Worm (Caenorhabditis elegans) whole organism, mixed stage, embryonic: ENCODE measurements around the gene cyp-25A2.

Experiments
- M03D4.4 ChIP-seq: sonication (generic microtip); optimal IDR thresholded peaks from 2 replicates; lab custom pipeline; 2017; ENCODE audit warnings: mild to moderate bottlenecking, missing genetic modification characterization, missing compliant biosample characterization
- bed-3 ChIP-seq: fragments of 200-800 bp; sonication (Bioruptor generic); optimal IDR thresholded peaks from 3 replicates; lab custom pipeline; 2018; ENCODE audit warnings: mild to moderate bottlenecking, missing genetic modification characterization, moderate library complexity, missing compliant biosample characterization
- blmp-1 ChIP-seq: fragments of 150-350 bp; optimal IDR thresholded peaks from 2 replicates; lab custom pipeline; 2014; ENCODE audit warnings: missing biosample characterization, missing genetic modification characterization
- ceh-39 ChIP-seq: fragments of 150-350 bp; optimal IDR thresholded peaks from 2 replicates; lab custom pipeline; 2014; ENCODE audit warnings: missing biosample characterization, missing genetic modification characterization
- ceh-43 ChIP-seq: fragments of 200-800 bp; sonication (Bioruptor generic); optimal IDR thresholded peaks from 2 replicates; lab custom pipeline; 2018; ENCODE audit warnings: mild to moderate bottlenecking, missing genetic modification characterization, moderate library complexity, missing compliant biosample characterization
- ces-1 ChIP-seq: fragments of 150-350 bp; optimal IDR thresholded peaks from 2 replicates; lab custom pipeline; 2014; ENCODE audit warnings: missing biosample characterization, missing genetic modification reagents, missing genetic modification characterization
- cnd-1 ChIP-seq: fragments of 200-800 bp; sonication (Bioruptor generic); optimal IDR thresholded peaks from 2 replicates; lab custom pipeline; 2018; ENCODE audit warnings: mild to moderate bottlenecking, missing genetic modification characterization, missing compliant biosample characterization
- drap-1 ChIP-seq: fragments of 200-800 bp; sonication (Bioruptor generic); optimal IDR thresholded peaks from 3 replicates; lab custom pipeline; 2018; ENCODE audit warnings: mild to moderate bottlenecking, missing genetic modification characterization, missing compliant biosample characterization
- elt-1 ChIP-seq: sonication (generic microtip); optimal IDR thresholded peaks from 2 replicates; lab custom pipeline; 2017; ENCODE audit warnings: missing genetic modification characterization, mild to moderate bottlenecking, missing compliant biosample characterization, antibody characterized with exemption, moderate library complexity, borderline replicate concordance; ENCODE audit not compliant: insufficient read depth
- elt-3 ChIP-seq: fragments of 150-350 bp; optimal IDR thresholded peaks from 2 replicates; lab custom pipeline; 2014; ENCODE audit warnings: missing biosample characterization, missing genetic modification characterization
- ham-2 ChIP-seq: fragments of 200-800 bp; sonication (Bioruptor generic); optimal IDR thresholded peaks from 2 replicates; lab custom pipeline; 2018; ENCODE audit warnings: mild to moderate bottlenecking, missing genetic modification characterization, missing compliant biosample characterization
- hlh-1 ChIP-seq: fragments of 150-350 bp; optimal IDR thresholded peaks from 2 replicates; lab custom pipeline; 2014; ENCODE audit warnings: missing biosample characterization, missing genetic modification reagents, missing genetic modification characterization
- lin-13 ChIP-seq: fragments of 150-350 bp; optimal IDR thresholded peaks from 2 replicates; lab custom pipeline; 2014; ENCODE audit warnings: missing biosample characterization, missing genetic modification characterization
- lin-32 ChIP-seq: fragments of 200-800 bp; sonication (Bioruptor generic); optimal IDR thresholded peaks from 2 replicates; lab custom pipeline; 2018; ENCODE audit warnings: mild to moderate bottlenecking, missing genetic modification characterization, missing compliant biosample characterization
- lsy-2 ChIP-seq: fragments of 150-350 bp; optimal IDR thresholded peaks from 2 replicates; lab custom pipeline; 2014; ENCODE audit warnings: missing biosample characterization, missing genetic modification characterization
- mab-5 ChIP-seq: fragments of 150-350 bp; optimal IDR thresholded peaks from 2 replicates; lab custom pipeline; 2014; ENCODE audit warnings: missing biosample characterization, missing genetic modification characterization
- mep-1 ChIP-seq: fragments of 150-350 bp; optimal IDR thresholded peaks from 2 replicates; lab custom pipeline; 2017; ENCODE audit warnings: missing biosample characterization, missing genetic modification reagents, missing genetic modification characterization, inconsistent platforms
- mls-2 ChIP-seq: sonication (generic microtip); optimal IDR thresholded peaks from 2 replicates; lab custom pipeline; 2016; ENCODE audit warnings: mild to moderate bottlenecking, missing genetic modification characterization, moderate library complexity, missing compliant biosample characterization
- nhr-12 ChIP-seq: fragments of 150-350 bp; optimal IDR thresholded peaks from 2 replicates; lab custom pipeline; 2014; ENCODE audit warnings: missing biosample characterization, missing genetic modification characterization
- nhr-2 ChIP-seq: fragments of 150-350 bp; optimal IDR thresholded peaks from 2 replicates; lab custom pipeline; 2014; ENCODE audit warnings: missing biosample characterization, missing genetic modification characterization
- nhr-237 ChIP-seq: fragments of 150-350 bp; optimal IDR thresholded peaks from 2 replicates; lab custom pipeline; 2014; ENCODE audit warnings: missing biosample characterization, missing genetic modification characterization
- nhr-28 ChIP-seq: fragments of 150-350 bp; optimal IDR thresholded peaks from 2 replicates; lab custom pipeline; 2014; ENCODE audit warnings: missing biosample characterization, missing genetic modification characterization
- nhr-76 ChIP-seq: sonication (generic microtip); optimal IDR thresholded peaks from 2 replicates; lab custom pipeline; 2017; ENCODE audit warnings: missing biosample characterization, missing genetic modification characterization
- pha-4 ChIP-seq: fragments of 150-350 bp; optimal IDR thresholded peaks from 2 replicates; lab custom pipeline; 2018; ENCODE audit warnings: missing biosample characterization, missing genetic modification reagents, missing genetic modification characterization
- sem-2 ChIP-seq: fragments of 200-800 bp; sonication (Bioruptor generic); optimal IDR thresholded peaks from 2 replicates; lab custom pipeline; 2018; ENCODE audit warnings: mild to moderate bottlenecking, missing genetic modification characterization, missing compliant biosample characterization
- snpc-4 ChIP-seq: fragments of 150-350 bp; optimal IDR thresholded peaks from 2 replicates; lab custom pipeline; 2014; ENCODE audit warnings: missing biosample characterization, missing genetic modification characterization
- sptf-1 ChIP-seq: sonication (generic microtip); optimal IDR thresholded peaks from 2 replicates; lab custom pipeline; 2017; ENCODE audit warnings: mild to moderate bottlenecking, missing genetic modification characterization, moderate library complexity, missing compliant biosample characterization
- tbx-8 ChIP-seq: fragments of 200-800 bp; sonication (Bioruptor generic); optimal IDR thresholded peaks from 2 replicates; lab custom pipeline; 2018; ENCODE audit warnings: mild to moderate bottlenecking, missing genetic modification characterization, moderate library complexity, missing compliant biosample characterization
- unc-120 ChIP-seq: sonication (generic microtip); optimal IDR thresholded peaks from 2 replicates; lab custom pipeline; 2017; ENCODE audit warnings: missing genetic modification characterization, missing compliant biosample characterization; ENCODE audit not compliant: poor library complexity, severe bottlenecking
- unc-39 ChIP-seq: fragments of 150-350 bp; optimal IDR thresholded peaks from 2 replicates; lab custom pipeline; 2014; ENCODE audit warnings: missing biosample characterization, missing genetic modification characterization
- unc-62 ChIP-seq: fragments of 150-350 bp; optimal IDR thresholded peaks from 2 replicates; lab custom pipeline; 2014; ENCODE audit warnings: missing biosample characterization, missing genetic modification reagents, missing genetic modification characterization
- zip-8 ChIP-seq: fragments of 150-350 bp; optimal IDR thresholded peaks from 2 replicates; lab custom pipeline; 2014; ENCODE audit warnings: missing biosample characterization, missing genetic modification characterization
- ztf-11 ChIP-seq: fragments of 150-350 bp; optimal IDR thresholded peaks from 2 replicates; lab custom pipeline; 2014; ENCODE audit warnings: missing biosample characterization, missing genetic modification characterization

The cyp-25A2 gene

DNA sequence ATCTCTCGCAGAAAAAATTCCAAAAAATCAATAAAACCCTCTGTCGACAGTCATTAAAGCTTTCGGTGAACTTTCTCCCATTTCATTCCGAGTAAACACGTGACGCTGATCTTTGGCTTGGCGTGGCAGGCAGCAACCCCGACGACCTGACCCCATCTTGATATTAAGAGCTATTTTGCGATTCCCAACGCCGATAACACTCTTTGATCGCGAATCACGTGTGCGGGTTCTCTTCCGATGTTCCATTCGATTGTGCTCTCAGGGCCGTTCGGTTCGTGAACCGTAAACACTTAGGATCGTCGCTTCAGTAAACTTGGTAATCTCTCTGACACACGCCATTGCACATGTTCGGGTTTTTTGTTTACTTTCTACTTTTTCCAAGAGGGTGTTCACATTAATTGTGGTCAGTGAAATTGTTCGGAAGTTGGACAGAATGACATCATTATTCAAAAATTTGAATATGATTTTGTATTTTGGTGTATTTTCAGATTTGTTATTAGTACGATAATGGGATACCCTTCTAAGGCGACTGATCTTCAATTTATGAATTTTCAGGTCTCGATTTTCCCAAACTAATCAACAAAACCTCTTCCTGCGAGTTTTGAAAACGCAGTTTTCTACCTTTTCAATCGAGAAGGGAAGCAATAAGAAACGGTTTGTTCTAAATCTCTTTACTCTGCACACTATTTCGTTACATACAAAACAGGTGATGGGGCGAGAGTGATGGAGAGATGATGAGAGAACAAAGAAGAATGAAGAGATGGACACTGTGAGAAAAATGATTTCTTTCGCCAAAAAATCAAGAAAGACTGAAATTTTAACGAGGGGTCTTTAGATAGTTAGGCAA, 37.6 kb upstream of the cyp-25A2 start:
- TF ChIP-seq mab-5 (no peak), nhr-76 (tag; lab: Kevin White, UChicago) (no peak), mls-2 (tag; lab: Kevin White, UChicago) (no peak), elt-1 (tag; lab: Kevin White, UChicago) (peak; percentile 90), ces-1 (no peak), drap-1 (no peak), blmp-1 (tag; lab: Kevin White, UChicago) (no peak), tbx-8 (GFP tag; lab: Kevin White, UChicago) (no peak)
- TF ChIP-seq, all 35 proteins: peak for 1

DNA sequence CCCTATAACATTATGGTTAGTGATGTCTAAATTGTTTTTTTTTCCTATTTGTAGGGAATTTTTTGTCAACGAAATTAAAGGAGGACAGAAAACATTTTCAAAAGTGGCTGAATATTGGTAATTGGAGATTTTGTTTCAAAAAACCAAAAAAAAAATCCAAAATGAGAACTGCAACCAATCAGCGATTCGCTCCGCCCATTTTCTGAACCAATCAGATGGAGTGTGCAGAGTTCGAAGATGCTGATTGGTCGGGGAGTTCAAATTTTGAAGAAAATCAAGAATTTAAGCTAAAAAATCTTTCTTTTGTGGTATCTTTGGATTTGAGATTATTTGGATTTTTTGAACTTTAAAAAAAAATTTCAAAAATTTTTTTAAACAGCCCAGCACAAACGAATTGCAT, 36.6 kb upstream of the cyp-25A2 start:
- TF ChIP-seq lsy-2 (tag; lab: Kevin White, UChicago), result no peak
- TF ChIP-seq lin-32 (GFP tag; lab: Kevin White, UChicago), result no peak
- no peak for TF ChIP-seq bed-3 (GFP tag; lab: Kevin White, UChicago)

DNA sequence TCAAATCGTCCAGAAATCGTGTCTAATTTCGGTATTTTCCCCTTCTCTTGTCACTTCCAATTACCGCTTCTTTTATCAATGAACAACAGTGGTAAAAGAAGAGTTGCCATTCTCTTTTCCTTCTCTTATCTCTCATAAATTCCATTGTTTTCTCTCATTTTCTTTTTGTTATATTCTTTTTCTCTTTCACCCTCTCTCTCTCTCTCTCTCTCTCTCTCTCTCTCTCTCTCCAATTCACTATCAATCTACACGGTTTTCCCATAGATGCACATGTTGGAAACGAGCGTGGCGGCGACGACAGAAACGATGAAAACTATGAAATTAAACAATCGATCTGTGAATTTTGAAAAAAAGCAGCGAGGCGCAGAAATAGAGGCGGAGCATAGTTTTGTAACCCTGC, 35.8 kb upstream of the cyp-25A2 start:
- TF ChIP-seq nhr-76 (tag; lab: Kevin White, UChicago) (no peak), unc-120 (tag; lab: Kevin White, UChicago) (peak; percentile 2)

DNA sequence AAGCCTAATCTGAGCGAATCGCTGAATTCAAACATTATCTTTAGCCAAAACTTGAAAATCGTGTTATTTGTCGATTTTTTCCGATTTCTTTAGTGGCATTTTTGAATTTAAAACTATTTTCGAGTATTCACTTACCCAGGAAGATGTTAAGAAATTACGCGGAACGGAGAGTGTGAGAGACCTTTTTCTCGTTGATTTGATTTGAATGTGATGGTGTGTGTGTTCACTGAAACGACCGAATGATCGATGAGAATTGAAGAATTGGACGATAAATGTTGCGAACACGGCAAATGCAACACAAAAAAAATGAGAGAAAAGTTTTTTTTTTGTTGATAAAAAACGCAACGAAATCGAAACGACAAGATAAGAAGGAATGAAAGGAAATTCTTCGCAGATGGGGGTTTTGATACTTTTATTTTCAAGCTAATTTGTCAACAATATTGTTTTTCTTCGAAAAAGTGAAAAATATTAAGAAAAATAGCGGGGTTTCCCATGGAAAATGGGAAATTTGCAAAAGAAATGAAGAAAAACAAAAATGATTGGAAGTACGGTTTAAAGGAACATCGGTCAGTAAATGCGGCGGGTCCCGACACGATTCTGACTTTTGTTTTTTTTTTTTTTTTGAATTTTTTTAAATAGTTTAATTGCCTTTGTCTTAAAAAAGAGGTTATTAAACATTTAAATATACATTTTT, 34.6 kb upstream of the cyp-25A2 start, which contains the start of gene mtm-3:
Gene mtm-3 (minus strand): TSS at position 228 of the 694 bp plus-strand sequence.
- TF ChIP-seq drap-1, result no peak
- no peak for TF ChIP-seq ces-1
- TF ChIP-seq sem-2 (GFP tag; lab: Kevin White, UChicago), result no peak
- TF ChIP-seq pha-4, result no peak
- no peak for TF ChIP-seq unc-62 (GFP tag; lab: Kevin White, UChicago)
- no peak for TF ChIP-seq ceh-43 (GFP tag; lab: Kevin White, UChicago)
- TF ChIP-seq nhr-76 (tag; lab: Kevin White, UChicago), result no peak
- TF ChIP-seq lin-13 (tag; lab: Kevin White, UChicago), result no peak
- TF ChIP-seq nhr-2 (tag; lab: Kevin White, UChicago), result no peak
- TF ChIP-seq lin-32 (GFP tag; lab: Kevin White, UChicago), result no peak
- TF ChIP-seq ceh-39, result no peak
- TF ChIP-seq lsy-2 (tag; lab: Kevin White, UChicago), result no peak
- no peak for TF ChIP-seq zip-8 (tag; lab: Kevin White, UChicago)
- TF ChIP-seq nhr-28 (tag; lab: Kevin White, UChicago), result no peak
- TF ChIP-seq ham-2 (GFP tag; lab: Kevin White, UChicago), result no peak

DNA sequence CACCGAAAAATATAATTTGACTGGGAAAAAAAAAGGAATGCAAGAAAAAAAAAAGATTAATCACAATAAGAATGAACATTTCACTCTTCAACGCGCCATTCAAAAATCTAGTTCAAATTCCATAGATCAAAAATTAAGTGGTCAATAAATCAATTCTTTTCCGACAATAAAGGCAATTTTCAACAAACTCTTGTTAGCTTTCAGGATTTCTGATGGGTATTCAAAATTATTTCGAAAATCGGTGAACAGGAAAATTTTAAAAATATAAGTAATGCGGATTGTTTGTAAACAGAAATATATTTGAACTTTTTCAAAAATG, 34.1 kb upstream of the cyp-25A2 start:
- TF ChIP-seq nhr-237 (tag; lab: Kevin White, UChicago), result no peak
- TF ChIP-seq lin-13 (tag; lab: Kevin White, UChicago), result no peak
- TF ChIP-seq, all 35 proteins: peak for 0

DNA sequence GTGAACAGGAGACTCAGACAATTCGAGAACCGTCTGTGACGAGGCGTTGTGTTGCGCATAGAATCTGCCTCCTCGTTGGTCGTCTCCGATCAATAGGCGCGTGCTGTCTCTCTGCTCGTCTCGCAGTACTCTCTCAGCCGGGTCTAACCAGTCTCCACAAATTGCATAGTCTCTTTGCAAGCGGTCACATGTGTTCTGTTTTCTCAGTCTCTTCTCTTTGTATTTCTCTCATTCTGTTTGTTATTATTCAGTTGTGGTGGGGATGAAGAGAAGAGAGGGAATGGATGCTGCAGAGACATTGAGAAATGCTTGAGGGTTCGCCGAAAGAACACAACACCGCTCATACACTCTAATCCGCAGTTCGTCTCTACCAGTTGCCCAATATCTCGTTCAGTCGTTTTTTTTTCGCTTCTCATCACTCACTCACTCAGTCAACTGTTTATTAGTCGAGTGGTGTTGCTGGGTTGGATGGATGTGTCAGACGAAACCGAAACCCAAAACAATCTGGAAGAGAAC, 33.6 kb upstream of the cyp-25A2 start:
- TF ChIP-seq nhr-76 (tag; lab: Kevin White, UChicago) (no peak), nhr-28 (tag; lab: Kevin White, UChicago) (peak; percentile 45), ces-1 (peak; percentile 97), ztf-11 (peak; percentile 65), bed-3 (GFP tag; lab: Kevin White, UChicago) (no peak), cnd-1 (tag; lab: Kevin White, UChicago) (peak; percentile 67), lin-13 (tag; lab: Kevin White, UChicago) (peak; percentile 39), mls-2 (tag; lab: Kevin White, UChicago) (peak; percentile 76), hlh-1 (peak; percentile 93), ceh-43 (GFP tag; lab: Kevin White, UChicago) (no peak), elt-1 (tag; lab: Kevin White, UChicago) (no peak), elt-3 (peak; percentile 50), blmp-1 (tag; lab: Kevin White, UChicago) (peak; percentile 29), nhr-237 (tag; lab: Kevin White, UChicago) (peak; percentile 95), mep-1 (tag; lab: Kevin White, UChicago) (peak; percentile 66), lin-32 (GFP tag; lab: Kevin White, UChicago) (peak; percentile 1), pha-4 (peak; percentile 93), ceh-39 (peak; percentile 57), M03D4.4 (tag; lab: Kevin White, UChicago) (peak; percentile 40), snpc-4 (no peak), zip-8 (tag; lab: Kevin White, UChicago) (peak; percentile 33), unc-62 (GFP tag; lab: Kevin White, UChicago) (peak; percentile 88), ham-2 (GFP tag; lab: Kevin White, UChicago) (peak; percentile 86), nhr-2 (tag; lab: Kevin White, UChicago) (peak; percentile 65), lsy-2 (tag; lab: Kevin White, UChicago) (peak; percentile 86), unc-120 (tag; lab: Kevin White, UChicago) (peak; percentile 72), unc-39 (tag; lab: Kevin White, UChicago) (no peak), nhr-12 (tag; lab: Kevin White, UChicago) (peak; percentile 51), sptf-1 (tag; lab: Kevin White, UChicago) (peak; percentile 80), drap-1 (peak; percentile 70)
